Fruit fly (Drosophila melanogaster) whole organism, pupa: ENCODE measurements around the gene CG9184.

Experiments used
- CG10348 ChIP-seq: fragments of 200-800 bp; sonication (Bioruptor generic); IDR thresholded peaks from 2 replicates; pipeline ENCODE4 v1.3.6; 2022; ENCODE audit warnings: missing biosample characterization, missing genetic modification characterization
- CG13204 ChIP-seq: fragments of 200-800 bp; sonication (Bioruptor generic); optimal IDR thresholded peaks from 2 replicates; lab custom pipeline; 2018; ENCODE audit warnings: missing biosample characterization, mild to moderate bottlenecking, missing genetic modification characterization, moderate library complexity
- CG32121 ChIP-seq: fragments of 200-800 bp; sonication (Bioruptor generic); IDR thresholded peaks from 2 replicates; pipeline ENCODE4 v1.3.6; 2022; ENCODE audit warnings: missing biosample characterization, missing genetic modification characterization
- CG34367 ChIP-seq: fragments of 200-800 bp; sonication (Bioruptor generic); optimal IDR thresholded peaks from 2 replicates; lab custom pipeline; 2018; ENCODE audit warnings: missing biosample characterization, mild to moderate bottlenecking, missing genetic modification characterization
- CG4496 ChIP-seq: fragments of 200-800 bp; sonication (Bioruptor generic); IDR thresholded peaks from 3 replicates; pipeline ENCODE4 v1.3.6; 2022; ENCODE audit warnings: missing biosample characterization, missing genetic modification characterization
- CG8301 ChIP-seq: fragments of 200-800 bp; sonication (Bioruptor generic); optimal IDR thresholded peaks from 2 replicates; lab custom pipeline; 2018; ENCODE audit warnings: missing biosample characterization, mild to moderate bottlenecking, missing genetic modification characterization
- CG9948 ChIP-seq: fragments of 200-800 bp; sonication (Bioruptor generic); optimal IDR thresholded peaks from 2 replicates; lab custom pipeline; 2018; ENCODE audit warnings: missing biosample characterization, mild to moderate bottlenecking, missing genetic modification characterization, moderate library complexity
- D1 ChIP-seq: fragments of 200-800 bp; sonication (Bioruptor generic); optimal IDR thresholded peaks from 2 replicates; lab custom pipeline; 2018; ENCODE audit warnings: missing biosample characterization, mild to moderate bottlenecking, missing genetic modification characterization, moderate library complexity
- EcR ChIP-seq: fragments of 200-800 bp; sonication (Bioruptor generic); optimal IDR thresholded peaks from 3 replicates; lab custom pipeline; 2019; ENCODE audit warnings: missing biosample characterization, missing genetic modification characterization, mild to moderate bottlenecking, moderate library complexity, missing genetic modification reagents
- Ets98B ChIP-seq: fragments of 200-800 bp; sonication (Bioruptor generic); IDR thresholded peaks from 2 replicates; pipeline ENCODE4 v1.3.6; 2022; ENCODE audit warnings: missing biosample characterization, missing genetic modification characterization
- Pif1B ChIP-seq: fragments of 200-800 bp; sonication (Bioruptor generic); optimal IDR thresholded peaks from 3 replicates; lab custom pipeline; 2016; ENCODE audit warnings: missing biosample characterization, missing genetic modification characterization
- fd96Ca ChIP-seq: fragments of 200-800 bp; sonication (Bioruptor generic); IDR thresholded peaks from 3 replicates; pipeline ENCODE4 v1.3.6; 2022; ENCODE audit warnings: missing biosample characterization, missing genetic modification characterization
- gl ChIP-seq: fragments of 200-800 bp; sonication (Bioruptor generic); optimal IDR thresholded peaks from 2 replicates; lab custom pipeline; 2018; ENCODE audit warnings: missing biosample characterization, mild to moderate bottlenecking, missing genetic modification characterization
- rn ChIP-seq: fragments of 200-800 bp; sonication (Bioruptor generic); IDR thresholded peaks from 2 replicates; pipeline ENCODE4 v1.3.6; 2022; ENCODE audit warnings: missing biosample characterization, missing genetic modification characterization

DNA sequence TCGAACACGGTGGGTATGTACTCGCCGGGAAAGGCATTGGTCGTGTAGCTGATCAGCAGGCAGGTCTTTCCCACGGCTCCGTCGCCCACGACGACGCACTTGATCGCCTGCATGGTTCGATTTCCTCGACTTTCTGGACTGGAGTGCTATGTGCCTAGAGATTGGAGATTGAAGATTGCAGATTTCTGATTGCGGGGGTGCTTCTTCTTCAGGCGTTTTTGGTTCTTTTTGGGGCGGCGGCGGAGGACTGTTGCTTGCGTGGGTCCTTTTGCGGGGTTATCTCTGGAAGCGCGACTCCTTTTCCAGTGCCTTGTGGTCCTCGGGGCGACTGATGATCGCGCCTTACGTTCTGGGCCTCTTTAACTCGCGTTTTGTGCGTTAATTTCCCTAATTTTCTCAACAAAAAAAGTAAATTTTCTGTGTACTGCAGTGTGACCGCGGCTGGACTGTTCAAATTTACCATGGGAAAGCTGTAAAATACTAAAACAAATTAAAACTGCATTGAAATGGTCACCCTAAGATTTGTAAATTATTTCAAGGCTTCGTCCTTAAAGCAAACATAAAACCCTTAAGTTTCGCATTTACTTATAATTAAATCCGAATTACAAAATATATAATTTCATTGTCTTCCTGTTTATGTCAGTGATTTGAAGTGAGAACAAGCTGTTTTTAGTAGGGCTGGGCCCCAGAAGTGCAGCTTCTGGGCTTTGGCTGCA, 20.2 kb downstream of the CG9184 start, which contains the start of the genes Rac1 and Acat2:
- TF ChIP-seq rn (GFP tag; lab: Robert Waterston, UW) (no peak), fd96Ca (GFP tag; lab: Robert Waterston, UW) (no peak), CG4496 (GFP tag; lab: Robert Waterston, UW) (no peak), CG34367 (tag; lab: Kevin White, UChicago) (no peak), EcR (GFP tag; lab: Kevin White, UChicago) (no peak), CG32121 (GFP tag; lab: Robert Waterston, UW) (no peak), gl (tag; lab: Kevin White, UChicago) (no peak), CG9948 (tag; lab: Kevin White, UChicago) (no peak), CG13204 (GFP tag; lab: Kevin White, UChicago) (no peak), D1 (tag; lab: Kevin White, UChicago) (no peak), Ets98B (no peak), Pif1B (no peak), CG8301 (tag; lab: Kevin White, UChicago) (no peak), CG10348 (GFP tag; lab: Robert Waterston, UW) (no peak)
